Fruit fly (Drosophila melanogaster): ENCODE results near the gene Lgr4.

Lgr4 gene

DNA sequence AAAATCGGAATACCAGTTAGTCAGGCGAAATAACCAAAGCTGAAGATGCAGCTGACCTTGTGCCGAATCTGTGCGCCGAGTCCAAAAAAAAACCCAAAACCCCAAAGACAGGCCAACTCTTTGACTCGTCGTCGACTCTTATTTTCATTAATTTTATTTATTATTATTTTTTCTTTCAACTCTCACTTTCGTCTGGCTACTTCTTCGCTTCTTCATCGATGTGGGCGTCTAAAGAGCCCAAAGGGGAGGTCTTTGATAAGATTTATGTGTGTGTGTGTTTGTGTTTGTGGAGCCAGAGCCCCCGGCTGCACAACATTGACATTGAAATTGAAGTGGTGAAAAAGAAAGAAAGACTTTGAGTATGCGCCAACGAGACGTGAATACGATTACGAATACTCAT, 43.1 kb downstream of the Lgr4 start:
- no peak for TF ChIP-seq pad (GFP tag; optimal IDR thresholded peaks at IDR 0.05)
- TF ChIP-seq kay (GFP tag; ENCODE audit: borderline replicate concordance): no peak
- no peak for TF ChIP-seq tj (GFP tag; optimal IDR thresholded peaks at IDR 0.05)

DNA sequence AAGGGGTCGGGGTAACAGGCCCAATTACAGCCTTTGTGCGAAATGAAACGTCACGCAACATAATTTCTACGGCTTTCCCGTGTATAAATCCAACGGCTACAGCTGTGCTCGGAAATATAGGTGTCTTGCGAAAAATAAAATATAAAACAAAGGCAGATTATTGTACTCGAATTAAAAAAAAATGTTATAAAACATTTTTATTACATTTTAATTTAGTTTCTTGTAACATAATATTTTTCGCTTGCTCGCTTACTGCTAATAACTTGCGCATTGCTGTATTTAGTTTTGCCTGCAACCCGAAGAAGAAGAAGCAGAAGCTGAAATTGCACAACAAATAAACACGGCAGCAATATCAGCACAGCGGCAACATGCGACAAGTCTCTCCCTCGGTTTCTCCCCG, 45.9 kb downstream of the Lgr4 start:
- no peak for TF ChIP-seq cnc (optimal IDR thresholded peaks at IDR 0.05)
- no peak for TF ChIP-seq CG7101 (tag; optimal IDR thresholded peaks at IDR 0.05)
- peak; percentile 21 for TF ChIP-seq bab1 (GFP tag; optimal IDR thresholded peaks at IDR 0.05)

DNA sequence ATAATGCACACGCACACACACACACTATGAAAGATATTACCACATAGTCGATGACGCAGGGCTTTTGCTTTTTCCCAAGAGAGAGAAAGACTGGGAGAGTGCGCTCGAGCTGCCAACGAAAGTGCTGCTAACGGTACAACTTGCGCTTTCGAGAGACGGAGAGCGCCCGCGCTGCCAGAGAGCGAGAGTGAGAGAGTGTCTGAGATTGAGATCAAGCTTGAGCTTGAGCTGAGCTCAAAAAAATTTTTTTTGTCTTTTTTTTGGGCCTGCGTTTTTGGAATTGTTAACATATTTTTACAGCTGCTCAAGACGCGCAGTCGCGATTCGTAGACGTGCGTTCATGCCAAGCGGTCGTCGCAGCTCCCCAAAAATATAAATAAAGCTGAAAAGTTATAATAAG, 50.1 kb downstream of the Lgr4 start, which contains the start of gene CG32645:
TSS of gene CG32645 (plus strand) at position 313 of the 400 bp plus-strand sequence.
- TF ChIP-seq CG12768 (GFP tag; optimal IDR thresholded peaks at IDR 0.05) (no peak), Hr96 (GFP tag; optimal IDR thresholded peaks at IDR 0.05) (no peak), CG7045 (GFP tag; optimal IDR thresholded peaks at IDR 0.05) (no peak), CG1620 (GFP tag; optimal IDR thresholded peaks at IDR 0.05) (no peak), cic (GFP tag; optimal IDR thresholded peaks at IDR 0.05) (no peak), Crg-1 (GFP tag; optimal IDR thresholded peaks at IDR 0.05) (no peak), CG7101 (tag; optimal IDR thresholded peaks at IDR 0.05) (no peak), pad (GFP tag; optimal IDR thresholded peaks at IDR 0.05) (no peak), tj (GFP tag; optimal IDR thresholded peaks at IDR 0.05) (no peak), Clk (GFP tag; optimal IDR thresholded peaks at IDR 0.05) (no peak), cnc (optimal IDR thresholded peaks at IDR 0.05) (no peak), CG14711 (tag; optimal IDR thresholded peaks at IDR 0.05) (no peak), CG5204 (GFP tag; optimal IDR thresholded peaks at IDR 0.05) (no peak), CG33017 (tag; optimal IDR thresholded peaks at IDR 0.05) (no peak), bab1 (GFP tag; optimal IDR thresholded peaks at IDR 0.05) (no peak), kay (GFP tag; ENCODE audit: borderline replicate concordance) (no peak), Mnt (GFP tag; optimal IDR thresholded peaks at IDR 0.05) (no peak), ovo (GFP tag; optimal IDR thresholded peaks at IDR 0.05) (no peak), toe (GFP tag; optimal IDR thresholded peaks at IDR 0.05) (no peak), CG11617 (GFP tag; optimal IDR thresholded peaks at IDR 0.05) (no peak)

DNA sequence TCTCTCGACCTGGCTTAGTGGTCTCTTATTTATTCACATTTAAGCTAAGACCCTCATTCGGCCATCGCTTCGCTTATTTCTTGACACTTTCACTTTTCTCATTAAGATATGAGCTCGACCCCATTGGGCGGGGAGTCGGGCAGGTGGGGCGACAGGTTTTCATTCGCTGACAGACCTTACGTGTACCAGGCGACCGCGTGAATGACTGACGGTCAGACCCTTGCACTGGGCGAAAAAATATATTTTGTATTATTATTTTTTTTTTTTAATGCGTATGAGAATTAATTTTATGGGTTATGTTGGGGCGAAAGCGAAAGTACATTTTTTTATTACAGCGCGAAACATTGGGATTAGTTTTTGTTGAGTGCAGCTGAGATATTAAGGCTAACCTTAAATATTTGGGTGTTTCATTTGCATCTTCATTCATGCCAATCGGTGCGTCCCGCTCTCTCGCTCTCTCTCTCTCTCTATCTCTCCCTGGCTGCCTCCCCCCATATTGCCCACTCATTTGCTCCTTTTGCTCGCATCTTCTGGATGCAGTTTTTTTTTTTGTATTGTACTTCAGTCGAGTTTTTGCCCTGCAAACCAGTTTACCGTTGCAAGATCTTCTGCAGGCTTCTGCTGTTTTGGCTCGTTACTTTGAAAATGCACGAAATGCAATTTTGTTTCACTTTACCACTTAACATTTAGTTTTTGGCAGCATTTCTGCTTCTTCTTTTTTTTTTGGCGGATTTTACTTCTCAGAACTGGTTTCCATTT, 51.8 kb downstream of the Lgr4 start:
- no peak for TF ChIP-seq Clk (GFP tag; optimal IDR thresholded peaks at IDR 0.05)
- no peak for TF ChIP-seq CG5204 (GFP tag; optimal IDR thresholded peaks at IDR 0.05)
- no peak for TF ChIP-seq bab1 (GFP tag; optimal IDR thresholded peaks at IDR 0.05)
- TF ChIP-seq Mnt (GFP tag; optimal IDR thresholded peaks at IDR 0.05): no peak
- no peak for TF ChIP-seq pad (GFP tag; optimal IDR thresholded peaks at IDR 0.05)
- TF ChIP-seq toe (GFP tag; optimal IDR thresholded peaks at IDR 0.05): no peak
- TF ChIP-seq ovo (GFP tag; optimal IDR thresholded peaks at IDR 0.05): no peak
- TF ChIP-seq CG14711 (tag; optimal IDR thresholded peaks at IDR 0.05): no peak
- no peak for TF ChIP-seq CG1620 (GFP tag; optimal IDR thresholded peaks at IDR 0.05)
- TF ChIP-seq CG7045 (GFP tag; optimal IDR thresholded peaks at IDR 0.05): no peak
- no peak for TF ChIP-seq Hr96 (GFP tag; optimal IDR thresholded peaks at IDR 0.05)
- no peak for TF ChIP-seq tj (GFP tag; optimal IDR thresholded peaks at IDR 0.05)
- TF ChIP-seq CG7101 (tag; optimal IDR thresholded peaks at IDR 0.05): no peak
- TF ChIP-seq CG33017 (tag; optimal IDR thresholded peaks at IDR 0.05): no peak
- no peak for TF ChIP-seq CG11617 (GFP tag; optimal IDR thresholded peaks at IDR 0.05)
- TF ChIP-seq cic (GFP tag; optimal IDR thresholded peaks at IDR 0.05): no peak
- TF ChIP-seq Crg-1 (GFP tag; optimal IDR thresholded peaks at IDR 0.05): no peak

DNA sequence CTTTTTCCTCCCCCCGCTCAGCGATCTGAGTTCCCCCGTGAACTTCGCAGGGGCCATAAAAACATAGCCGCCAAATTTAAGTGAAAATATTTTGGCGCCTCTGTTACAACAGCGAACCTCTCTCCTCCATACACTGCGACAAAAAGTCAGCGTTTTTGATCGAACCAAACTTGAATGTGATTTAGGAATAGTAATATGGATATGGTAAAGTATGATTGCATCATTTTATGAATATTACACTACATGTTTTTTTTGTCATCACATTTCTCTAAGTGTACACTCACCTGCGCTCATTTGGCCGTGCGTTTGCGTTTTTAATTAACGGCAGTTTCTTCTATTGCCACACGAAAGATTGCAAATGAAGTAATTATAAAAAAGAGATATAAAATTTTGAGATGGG, 53.3 kb downstream of the Lgr4 start:
- no peak for TF ChIP-seq CG1620 (GFP tag; optimal IDR thresholded peaks at IDR 0.05)
- no peak for TF ChIP-seq bab1 (GFP tag; optimal IDR thresholded peaks at IDR 0.05)
- TF ChIP-seq Clk (GFP tag; optimal IDR thresholded peaks at IDR 0.05): no peak
- TF ChIP-seq ovo (GFP tag; optimal IDR thresholded peaks at IDR 0.05): no peak
- no peak for TF ChIP-seq tj (GFP tag; optimal IDR thresholded peaks at IDR 0.05)
- TF ChIP-seq Mnt (GFP tag; optimal IDR thresholded peaks at IDR 0.05): no peak
- TF ChIP-seq Hr96 (GFP tag; optimal IDR thresholded peaks at IDR 0.05): no peak
- no peak for TF ChIP-seq kay (GFP tag; ENCODE audit: borderline replicate concordance)
- no peak for TF ChIP-seq CG11617 (GFP tag; optimal IDR thresholded peaks at IDR 0.05)
- TF ChIP-seq CG7101 (tag; optimal IDR thresholded peaks at IDR 0.05): no peak
- no peak for TF ChIP-seq CG5204 (GFP tag; optimal IDR thresholded peaks at IDR 0.05)
- no peak for TF ChIP-seq pad (GFP tag; optimal IDR thresholded peaks at IDR 0.05)
- no peak for TF ChIP-seq CG14711 (tag; optimal IDR thresholded peaks at IDR 0.05)

DNA sequence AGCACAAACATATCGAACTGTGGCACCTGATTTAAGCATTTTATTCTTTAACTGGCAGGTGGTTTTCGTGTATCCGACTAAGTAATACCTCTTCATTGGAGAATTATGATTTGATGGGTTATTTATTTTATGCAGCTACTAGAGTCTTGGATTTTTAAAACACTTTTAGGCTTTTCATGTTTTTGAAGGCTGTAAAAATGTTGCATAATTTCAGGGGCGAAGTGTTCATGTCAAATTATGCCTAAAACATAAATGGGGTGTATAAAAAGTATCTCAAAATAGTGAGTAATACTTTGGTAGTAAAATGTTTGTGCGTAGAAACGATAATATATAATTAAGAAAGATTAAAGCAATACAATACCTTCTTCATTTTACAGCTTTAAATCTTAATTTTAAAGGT, 54.2 kb downstream of the Lgr4 start:
- TF ChIP-seq CG11617 (GFP tag; optimal IDR thresholded peaks at IDR 0.05) (no peak), CG1620 (GFP tag; optimal IDR thresholded peaks at IDR 0.05) (no peak), CG7101 (tag; optimal IDR thresholded peaks at IDR 0.05) (no peak), CG14711 (tag; optimal IDR thresholded peaks at IDR 0.05) (no peak), toe (GFP tag; optimal IDR thresholded peaks at IDR 0.05) (no peak), Hr96 (GFP tag; optimal IDR thresholded peaks at IDR 0.05) (no peak), CG12768 (GFP tag; optimal IDR thresholded peaks at IDR 0.05) (no peak), Mnt (GFP tag; optimal IDR thresholded peaks at IDR 0.05) (no peak), Clk (GFP tag; optimal IDR thresholded peaks at IDR 0.05) (no peak), CG5204 (GFP tag; optimal IDR thresholded peaks at IDR 0.05) (no peak), bab1 (GFP tag; optimal IDR thresholded peaks at IDR 0.05) (no peak), Crg-1 (GFP tag; optimal IDR thresholded peaks at IDR 0.05) (no peak), kay (GFP tag; ENCODE audit: borderline replicate concordance) (no peak), CG7045 (GFP tag; optimal IDR thresholded peaks at IDR 0.05) (no peak), cnc (optimal IDR thresholded peaks at IDR 0.05) (no peak)

Measured in whole organism, adult.